Worm (Caenorhabditis elegans): ENCODE measurements around the gene eif-3.B.

The eif-3.B gene

DNA sequence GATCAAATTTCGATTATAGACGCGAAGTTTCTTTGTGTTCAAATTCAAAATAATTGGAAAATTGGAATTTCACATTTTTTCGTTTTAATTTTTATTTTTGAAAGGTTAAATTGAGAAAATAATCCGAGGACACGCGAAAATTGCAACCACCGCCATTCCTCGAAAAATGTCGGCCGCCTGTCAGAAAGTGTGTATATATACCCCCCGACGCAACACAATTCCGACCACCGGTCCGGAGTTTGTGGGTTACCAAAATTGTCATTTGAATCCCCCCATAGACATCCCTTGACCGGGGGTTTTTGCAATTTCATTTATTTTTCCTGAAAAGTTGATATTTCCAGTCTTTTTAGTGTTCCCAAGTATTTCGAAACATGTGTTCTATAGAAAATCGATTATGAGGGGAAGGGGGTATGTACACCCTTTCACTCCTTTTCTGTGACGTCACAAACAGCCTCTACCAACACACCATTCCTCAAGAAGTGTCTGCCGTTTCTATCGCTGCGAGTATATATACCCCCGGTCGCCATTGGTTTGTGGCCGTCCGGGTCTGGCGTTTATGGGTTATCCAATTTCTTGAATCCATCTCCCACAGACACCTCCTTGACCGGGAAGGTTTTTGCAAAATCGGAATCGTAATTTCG is 9.2 kb downstream of the eif-3.B start, which contains the start of gene W01D2.3 (continued):
- TF ChIP-seq blmp-1 (tag; optimal IDR thresholded peaks at IDR 0.05): peak; percentile 48
- no peak for TF ChIP-seq nhr-28 (tag; optimal IDR thresholded peaks at IDR 0.05)
- TF ChIP-seq snpc-4 (tag; optimal IDR thresholded peaks at IDR 0.05): peak; percentile 99
- peak; percentile 42 to 56 (median 54) for TF ChIP-seq dpl-1 (GFP tag; optimal IDR thresholded peaks at IDR 0.05)
- TF ChIP-seq mab-9 (GFP tag; IDR thresholded peaks at IDR 0.05): 0 out of 2 replicates have a peak, but pooled peaks have one; percentile 50
- peak in 1 of 2 experiments; percentile 55 for TF ChIP-seq mdl-1 (tag; optimal IDR thresholded peaks at IDR 0.05)
- peak; percentile 24 for TF ChIP-seq sox-4 (tag; optimal IDR thresholded peaks at IDR 0.05)
- TF ChIP-seq lir-3 (tag; optimal IDR thresholded peaks at IDR 0.05; ENCODE audit: poor library complexity): peak; percentile 32
- peak; percentile 74 for TF ChIP-seq tbx-2 (tag; optimal IDR thresholded peaks at IDR 0.05)
- no peak for TF ChIP-seq nhr-11 (tag; optimal IDR thresholded peaks at IDR 0.05)
- TF ChIP-seq ceh-90 (tag; optimal IDR thresholded peaks at IDR 0.05): no peak
- peak; percentile 54; the same call in 1 of the 2 replicates for TF ChIP-seq ceh-88 (GFP tag; IDR thresholded peaks at IDR 0.05)
- TF ChIP-seq elt-2 (tag; optimal IDR thresholded peaks at IDR 0.05): peak; percentile 31
- TF ChIP-seq fos-1 (tag; optimal IDR thresholded peaks at IDR 0.05): no peak
- peak; percentile 92 for TF ChIP-seq nhr-47 (tag; optimal IDR thresholded peaks at IDR 0.05)
- TF ChIP-seq unc-30 (tag; optimal IDR thresholded peaks at IDR 0.05): no peak
- peak; percentile 79 for TF ChIP-seq nhr-20 (tag; optimal IDR thresholded peaks at IDR 0.05)
- no peak for TF ChIP-seq hpl-2 (GFP tag; optimal IDR thresholded peaks at IDR 0.05)
- TF ChIP-seq lin-39 (tag; optimal IDR thresholded peaks at IDR 0.05): no peak
- peak; percentile 59 for TF ChIP-seq efl-3 (GFP tag; optimal IDR thresholded peaks at IDR 0.05)
- TF ChIP-seq lin-35 (GFP tag; optimal IDR thresholded peaks at IDR 0.05): peak; percentile 46 to 54
- peak; percentile 50 to 66 (median 60) for TF ChIP-seq ceh-82 (tag; optimal IDR thresholded peaks at IDR 0.05)
- TF ChIP-seq zag-1 (tag; optimal IDR thresholded peaks at IDR 0.05): no peak
- no peak for TF ChIP-seq C04F5.9 (tag; optimal IDR thresholded peaks at IDR 0.05)
- TF ChIP-seq lsy-2 (tag; optimal IDR thresholded peaks at IDR 0.05): peak; percentile 62 to 65
- no peak for TF ChIP-seq Y116A8C.19 (tag; optimal IDR thresholded peaks at IDR 0.05; ENCODE audit: borderline replicate concordance)
- TF ChIP-seq fkh-8 (tag; optimal IDR thresholded peaks at IDR 0.05): no peak
- peak; percentile 64 for TF ChIP-seq ceh-8 (GFP tag; optimal IDR thresholded peaks at IDR 0.05)
- no peak for TF ChIP-seq nhr-237 (tag; optimal IDR thresholded peaks at IDR 0.05)
- no peak for TF ChIP-seq ets-5 (GFP tag; IDR thresholded peaks at IDR 0.05)
- TF ChIP-seq nhr-77 (tag; optimal IDR thresholded peaks at IDR 0.05): peak; percentile 55
- peak; percentile 65 for TF ChIP-seq grh-1 (GFP tag; IDR thresholded peaks at IDR 0.05)
- TF ChIP-seq pag-3 (tag; optimal IDR thresholded peaks at IDR 0.05; ENCODE audit: borderline replicate concordance, insufficient read depth): no peak
- TF ChIP-seq skn-1 (tag; optimal IDR thresholded peaks at IDR 0.05): peak; percentile 61
- TF ChIP-seq fkh-4 (tag; optimal IDR thresholded peaks at IDR 0.05; ENCODE audit: borderline replicate concordance): no peak
- TF ChIP-seq ztf-4 (tag; optimal IDR thresholded peaks at IDR 0.05): peak; percentile 51
- no peak for TF ChIP-seq unc-62 (GFP tag; optimal IDR thresholded peaks at IDR 0.05)
- peak; percentile 37 for TF ChIP-seq jun-1 (tag; optimal IDR thresholded peaks at IDR 0.05)
- no peak for TF ChIP-seq hlh-4 (tag; optimal IDR thresholded peaks at IDR 0.05)
- TF ChIP-seq swsn-7 (tag; optimal IDR thresholded peaks at IDR 0.05): peak; percentile 84
- TF ChIP-seq dsc-1 (tag; optimal IDR thresholded peaks at IDR 0.05): peak; percentile 86
- TF ChIP-seq nhr-12 (tag; optimal IDR thresholded peaks at IDR 0.05): no peak
- peak; percentile 10 for TF ChIP-seq lin-15B (tag; optimal IDR thresholded peaks at IDR 0.05)
- TF ChIP-seq nhr-85 (tag): peak; percentile 88
- TF ChIP-seq vab-15 (tag; optimal IDR thresholded peaks at IDR 0.05): peak; percentile 47
- TF ChIP-seq sup-37 (GFP tag; optimal IDR thresholded peaks at IDR 0.05): peak; percentile 59
- TF ChIP-seq egl-13 (tag; optimal IDR thresholded peaks at IDR 0.05): peak; percentile 27
- TF ChIP-seq lin-13 (GFP tag; optimal IDR thresholded peaks at IDR 0.05): peak; percentile 28
- peak; percentile 28 for TF ChIP-seq F16B12.6 (tag; optimal IDR thresholded peaks at IDR 0.05)
- peak; percentile 71 for TF ChIP-seq rnt-1 (tag; optimal IDR thresholded peaks at IDR 0.05)
